Worm (Caenorhabditis elegans): Measurements from ENCODE around the gene C26E6.12.
"Not testable (repeated sequence)": the region's sequence is repeated elsewhere in the genome, so short reads cannot be mapped to it uniquely, and the experiment has no call there.

Gene C26E6.12

DNA sequence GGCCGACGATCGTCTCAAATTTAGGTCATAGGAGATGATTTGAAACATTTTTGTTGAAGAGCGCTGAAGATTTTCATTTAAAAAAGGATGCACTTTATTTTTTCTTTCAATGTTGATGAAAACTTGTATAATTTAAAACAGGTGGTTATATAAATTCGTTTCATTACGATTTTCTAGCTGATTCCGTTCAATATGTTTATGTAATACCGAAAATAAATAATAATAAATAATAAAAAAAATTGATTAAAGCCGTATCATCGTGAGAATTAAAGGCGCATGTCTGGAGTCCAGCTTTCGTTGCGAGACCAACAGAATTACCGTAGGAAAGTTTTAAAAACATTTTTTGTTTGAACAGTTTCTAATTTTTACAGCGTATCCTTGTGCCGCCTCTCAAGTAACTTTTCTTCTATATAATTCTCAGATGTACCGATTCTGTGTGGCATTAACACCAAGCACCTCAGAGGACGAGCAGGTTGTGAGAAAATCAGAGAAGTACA, at the start of gene C26E6.12, which contains the start of gene eri-9:
C26E6.12 (minus strand) TSS at position 51 of the 497 bp plus-strand sequence.
eri-9 (plus strand) TSS at position 248 of the 497 bp plus-strand sequence.
- TF ChIP-seq med-1 (GFP tag; optimal IDR thresholded peaks at IDR 0.05; ENCODE audit: insufficient read depth) (no peak), tab-1 (GFP tag; IDR thresholded peaks at IDR 0.05) (no peak), klf-2 (GFP tag; conservative IDR thresholded peaks at IDR 0.05) (no peak), cog-1 (tag; optimal IDR thresholded peaks at IDR 0.05) (no peak), flt-1 (GFP tag; IDR thresholded peaks at IDR 0.05) (no peak), T22C8.4 (GFP tag; IDR thresholded peaks at IDR 0.05) (no peak)

DNA sequence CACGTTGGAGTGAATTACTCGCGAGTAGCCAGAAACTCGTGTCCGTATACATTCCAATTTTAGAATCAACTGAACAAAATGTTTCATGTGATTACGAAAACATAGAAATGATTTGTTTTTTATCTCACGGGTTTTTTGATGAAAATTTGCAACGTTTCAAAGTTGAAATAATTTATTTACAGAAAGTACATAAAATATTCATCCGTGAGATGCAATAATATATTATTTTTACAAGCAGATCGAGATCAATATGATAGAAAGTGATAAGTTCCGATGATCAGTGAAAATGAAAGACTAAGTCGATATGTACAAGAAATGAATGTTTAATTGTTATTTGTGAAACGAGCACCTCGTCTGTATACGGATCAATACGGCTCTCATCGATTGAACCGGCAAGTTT, 48.3 kb upstream of the C26E6.12 start, which contains the start of gene C27F2.6:
C27F2.6 (minus strand) TSS at position 101 of the 400 bp plus-strand sequence.
- not testable (repeated sequence) for TF ChIP-seq klf-2 (GFP tag; conservative IDR thresholded peaks at IDR 0.05); cog-1 (tag; optimal IDR thresholded peaks at IDR 0.05); flt-1 (GFP tag; IDR thresholded peaks at IDR 0.05)

DNA sequence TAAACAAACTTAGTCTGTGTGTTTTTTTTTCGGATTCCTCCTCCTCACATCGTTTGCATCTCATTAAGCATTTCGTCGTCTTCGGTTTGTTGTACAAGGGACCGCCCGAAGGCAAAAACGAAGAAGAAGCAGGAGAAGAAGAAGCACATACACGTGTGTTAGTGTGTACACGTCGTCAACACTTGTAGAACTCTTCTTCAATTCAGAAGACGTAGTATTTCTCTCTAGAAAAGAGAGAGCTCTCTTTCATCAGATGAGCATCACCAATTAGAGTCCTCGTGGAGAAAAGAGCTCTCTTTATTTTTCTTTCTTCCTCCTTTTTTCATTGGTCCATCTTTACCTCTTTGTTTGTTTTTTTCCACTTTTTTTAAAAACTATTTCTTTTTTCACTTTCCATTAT, 36.1 kb upstream of the C26E6.12 start:
- TF ChIP-seq ztf-23 (GFP tag; IDR thresholded peaks at IDR 0.05), result no peak
- no peak for TF ChIP-seq klf-2 (GFP tag; conservative IDR thresholded peaks at IDR 0.05)
- TF ChIP-seq ztf-29 (GFP tag; IDR thresholded peaks at IDR 0.05), result no peak
- no peak for TF ChIP-seq med-1 (GFP tag; optimal IDR thresholded peaks at IDR 0.05; ENCODE audit: insufficient read depth)

DNA sequence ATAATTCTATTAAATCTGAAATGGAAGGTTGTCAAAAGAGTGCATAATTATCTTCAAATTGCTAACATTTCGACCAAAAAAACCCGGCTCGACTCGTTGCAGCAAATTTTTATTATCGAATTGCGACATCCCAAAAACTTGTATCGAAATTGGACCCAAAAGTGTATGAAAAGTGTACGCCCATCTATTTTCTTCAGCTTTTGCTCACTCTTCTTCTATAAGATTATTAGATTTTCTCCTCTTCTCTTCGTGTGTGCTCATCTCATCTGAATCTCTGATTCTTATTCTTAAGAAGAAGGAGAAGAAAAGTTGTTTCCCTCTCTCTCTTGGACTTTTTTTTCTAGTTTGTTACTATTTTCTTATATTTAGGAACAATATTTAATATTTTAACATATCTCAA, 35.2 kb upstream of the C26E6.12 start:
- TF ChIP-seq med-1 (GFP tag; optimal IDR thresholded peaks at IDR 0.05; ENCODE audit: insufficient read depth), result no peak
- no peak for TF ChIP-seq ztf-29 (GFP tag; IDR thresholded peaks at IDR 0.05)
- TF ChIP-seq tab-1 (GFP tag; IDR thresholded peaks at IDR 0.05), result no peak
- no peak for TF ChIP-seq flt-1 (GFP tag; IDR thresholded peaks at IDR 0.05)

DNA sequence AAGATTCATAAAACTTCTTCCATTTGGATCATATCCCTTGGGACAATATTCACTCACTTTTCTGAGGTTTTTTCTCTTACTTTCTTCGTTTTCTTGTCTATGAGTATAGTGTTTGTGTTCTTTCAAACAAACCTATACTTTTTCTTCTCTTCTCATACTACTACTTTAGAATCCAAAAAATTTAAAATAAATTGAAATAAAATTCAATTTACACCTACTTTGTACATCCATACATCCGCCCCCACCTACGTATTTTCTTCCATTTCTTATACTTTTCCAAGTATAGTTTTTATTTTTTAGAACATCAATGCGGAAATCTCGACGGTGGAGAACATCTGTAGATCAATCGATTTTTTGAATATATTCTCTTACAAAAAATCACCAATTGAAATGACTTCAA, 33.2 kb upstream of the C26E6.12 start, which contains the start of gene nca-2:
nca-2 (plus strand) TSS at position 301 of the 400 bp plus-strand sequence.
- TF ChIP-seq cog-1 (tag; optimal IDR thresholded peaks at IDR 0.05), result no peak
- TF ChIP-seq flt-1 (GFP tag; IDR thresholded peaks at IDR 0.05), result no peak
- TF ChIP-seq ztf-29 (GFP tag; IDR thresholded peaks at IDR 0.05), result no peak
- no peak for TF ChIP-seq ref-1 (GFP tag; conservative IDR thresholded peaks at IDR 0.05)
- TF ChIP-seq tab-1 (GFP tag; IDR thresholded peaks at IDR 0.05), result no peak
- TF ChIP-seq T22C8.4 (GFP tag; IDR thresholded peaks at IDR 0.05), result no peak

DNA sequence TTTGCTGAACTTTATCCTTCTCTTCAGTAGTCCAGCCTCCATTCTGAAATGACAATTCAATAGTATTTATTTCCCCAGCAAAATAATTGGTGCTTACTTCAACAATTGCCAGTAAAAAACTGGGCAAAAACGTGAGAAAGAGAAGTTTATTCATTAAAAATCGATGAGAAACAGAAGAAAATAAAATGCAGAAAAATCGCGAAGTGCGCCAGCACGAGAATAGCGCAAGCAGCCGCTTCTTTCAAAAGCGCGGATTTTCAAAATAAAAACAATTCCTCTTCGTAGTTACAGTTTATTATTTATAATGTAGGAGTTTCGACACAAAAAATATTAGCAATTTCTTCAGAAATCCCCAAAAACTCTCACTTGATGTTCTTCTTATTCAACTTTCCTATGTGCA, 30.8 kb upstream of the C26E6.12 start, which contains the start of gene C27F2.9:
C27F2.9 (minus strand) TSS at position 159 of the 400 bp plus-strand sequence.
- TF ChIP-seq med-1 (GFP tag; optimal IDR thresholded peaks at IDR 0.05; ENCODE audit: insufficient read depth) (peak; percentile 1), ztf-29 (GFP tag; IDR thresholded peaks at IDR 0.05) (no peak), klf-2 (GFP tag; conservative IDR thresholded peaks at IDR 0.05) (no peak), ref-1 (GFP tag; conservative IDR thresholded peaks at IDR 0.05) (no peak), T22C8.4 (GFP tag; IDR thresholded peaks at IDR 0.05) (0 out of 2 replicates have a peak, but pooled peaks have one; percentile 27), tab-1 (GFP tag; IDR thresholded peaks at IDR 0.05) (0 out of 2 replicates have a peak, but pooled peaks have one; percentile 22), ztf-23 (GFP tag; IDR thresholded peaks at IDR 0.05) (peak; percentile 61; the same call in 1 of the 2 replicates), cog-1 (tag; optimal IDR thresholded peaks at IDR 0.05) (no peak), flt-1 (GFP tag; IDR thresholded peaks at IDR 0.05) (peak; percentile 76)

DNA sequence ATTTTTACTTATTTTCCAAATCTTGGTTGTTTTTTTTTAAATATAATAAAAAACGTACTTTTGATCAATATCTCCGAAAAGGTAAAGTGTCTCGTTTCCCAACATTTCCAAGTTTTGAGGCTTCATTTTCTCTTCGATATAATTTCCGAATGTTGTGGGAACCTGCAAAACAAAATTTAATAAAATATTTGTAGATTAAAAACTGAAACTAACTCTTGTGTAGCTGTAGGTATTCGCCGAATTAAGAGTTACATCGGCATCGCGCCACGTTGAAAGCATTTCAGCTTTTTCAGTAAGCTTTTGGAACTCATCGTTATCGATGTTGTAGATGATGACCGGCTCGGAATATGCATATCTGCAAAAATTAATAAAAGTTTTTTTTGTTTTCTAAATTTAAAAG, 30.3 kb upstream of the C26E6.12 start, which contains the start of gene vps-22:
vps-22 (minus strand) TSS at position 101 of the 400 bp plus-strand sequence.
- TF ChIP-seq ztf-29 (GFP tag; IDR thresholded peaks at IDR 0.05) (no peak), T22C8.4 (GFP tag; IDR thresholded peaks at IDR 0.05) (no peak), ref-1 (GFP tag; conservative IDR thresholded peaks at IDR 0.05) (no peak), tab-1 (GFP tag; IDR thresholded peaks at IDR 0.05) (no peak), med-1 (GFP tag; optimal IDR thresholded peaks at IDR 0.05; ENCODE audit: insufficient read depth) (no peak), klf-2 (GFP tag; conservative IDR thresholded peaks at IDR 0.05) (no peak), ztf-23 (GFP tag; IDR thresholded peaks at IDR 0.05) (no peak), flt-1 (GFP tag; IDR thresholded peaks at IDR 0.05) (no peak), cog-1 (tag; optimal IDR thresholded peaks at IDR 0.05) (no peak)

DNA sequence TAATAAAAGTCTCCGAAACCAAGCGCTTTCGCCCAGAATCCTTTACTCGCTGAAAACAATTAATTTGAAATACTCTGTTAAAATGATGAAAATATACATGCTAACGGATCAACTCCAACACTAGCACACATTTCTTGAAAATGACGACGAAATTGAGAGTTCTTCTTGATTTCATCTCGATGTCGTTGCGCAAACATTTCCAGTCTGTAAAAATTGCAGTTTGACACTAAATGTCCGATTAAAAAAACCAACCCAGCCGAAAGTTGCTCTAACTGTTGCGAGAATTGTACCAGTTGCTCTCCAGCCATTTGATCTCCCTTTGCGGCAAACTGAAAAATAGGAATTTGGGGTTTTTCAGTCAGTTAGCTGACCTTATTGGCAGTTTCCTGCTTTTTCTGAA, 29.2 kb upstream of the C26E6.12 start:
- TF ChIP-seq ref-1 (GFP tag; conservative IDR thresholded peaks at IDR 0.05), result no peak
- no peak for TF ChIP-seq flt-1 (GFP tag; IDR thresholded peaks at IDR 0.05)
- TF ChIP-seq tab-1 (GFP tag; IDR thresholded peaks at IDR 0.05), result no peak
- no peak for TF ChIP-seq ztf-29 (GFP tag; IDR thresholded peaks at IDR 0.05)
- no peak for TF ChIP-seq cog-1 (tag; optimal IDR thresholded peaks at IDR 0.05)
- TF ChIP-seq klf-2 (GFP tag; conservative IDR thresholded peaks at IDR 0.05), result no peak
- no peak for TF ChIP-seq ztf-23 (GFP tag; IDR thresholded peaks at IDR 0.05)
- no peak for TF ChIP-seq T22C8.4 (GFP tag; IDR thresholded peaks at IDR 0.05)
- TF ChIP-seq med-1 (GFP tag; optimal IDR thresholded peaks at IDR 0.05; ENCODE audit: insufficient read depth), result no peak

DNA sequence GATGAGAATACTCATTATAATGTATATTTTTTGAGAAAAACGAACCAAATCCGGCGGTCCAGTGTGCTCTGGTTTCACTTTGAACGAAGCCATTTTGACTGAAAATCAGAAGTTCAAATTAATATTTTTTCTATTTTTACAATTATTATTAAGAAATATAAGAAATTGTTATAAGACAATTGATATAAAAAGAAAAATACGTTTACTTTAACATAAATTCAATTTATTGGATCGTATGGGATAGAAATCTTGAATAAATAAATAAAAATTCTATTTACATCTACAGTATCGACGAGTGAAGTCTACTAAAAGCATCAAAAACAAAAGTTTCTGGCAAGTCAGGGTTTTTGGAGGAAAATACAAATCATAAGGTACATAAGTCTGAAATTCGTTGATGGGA, 28.2 kb upstream of the C26E6.12 start, which contains the start of gene C27F2.4:
C27F2.4 (minus strand) TSS at position 101 of the 400 bp plus-strand sequence.
- no peak for TF ChIP-seq klf-2 (GFP tag; conservative IDR thresholded peaks at IDR 0.05)
- TF ChIP-seq ztf-29 (GFP tag; IDR thresholded peaks at IDR 0.05), result no peak
- no peak for TF ChIP-seq flt-1 (GFP tag; IDR thresholded peaks at IDR 0.05)

DNA sequence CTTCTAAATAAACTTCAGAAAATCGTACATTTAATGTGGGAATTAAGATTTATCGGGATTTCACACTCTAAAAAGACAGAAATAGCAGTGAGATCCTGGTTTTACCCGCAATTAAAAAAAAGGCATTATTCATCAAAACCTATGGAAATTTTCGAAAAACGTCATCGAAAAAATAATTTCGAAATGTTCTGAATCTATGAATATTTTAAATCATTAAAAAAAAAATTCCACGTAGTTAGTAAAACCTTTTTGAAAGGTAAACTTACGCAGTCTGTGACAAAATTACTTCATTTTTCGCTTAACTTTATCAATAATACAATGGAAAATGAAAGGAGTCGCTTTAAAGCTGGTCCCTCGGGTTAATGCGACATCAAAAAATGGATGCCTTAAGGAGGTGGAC, 24.5 kb upstream of the C26E6.12 start, which contains the start of gene C26E6.1:
C26E6.1 (plus strand) TSS at position 301 of the 400 bp plus-strand sequence.
- TF ChIP-seq ref-1 (GFP tag; conservative IDR thresholded peaks at IDR 0.05) (no peak), klf-2 (GFP tag; conservative IDR thresholded peaks at IDR 0.05) (no peak), flt-1 (GFP tag; IDR thresholded peaks at IDR 0.05) (no peak), tab-1 (GFP tag; IDR thresholded peaks at IDR 0.05) (no peak), T22C8.4 (GFP tag; IDR thresholded peaks at IDR 0.05) (no peak), cog-1 (tag; optimal IDR thresholded peaks at IDR 0.05) (no peak), ztf-29 (GFP tag; IDR thresholded peaks at IDR 0.05) (no peak), med-1 (GFP tag; optimal IDR thresholded peaks at IDR 0.05; ENCODE audit: insufficient read depth) (no peak), ztf-23 (GFP tag; IDR thresholded peaks at IDR 0.05) (no peak)

Data from whole organism, midembryonic.